Fruit fly (Drosophila melanogaster) whole organism, prepupa: Measurements from ENCODE around the gene CG14646.

Experiments
- Blimp-1 ChIP-seq: fragments of 200-800 bp; sonication (Bioruptor generic); optimal IDR thresholded peaks from 3 replicates; lab custom pipeline; 2017; ENCODE audit warnings: missing biosample characterization, missing genetic modification characterization, mild to moderate bottlenecking, moderate library complexity, missing genetic modification reagents
- CG10631 ChIP-seq: fragments of 200-800 bp; sonication (Bioruptor generic); optimal IDR thresholded peaks from 2 replicates; lab custom pipeline; 2016; ENCODE audit warnings: missing biosample characterization, missing genetic modification characterization
- CG11294 ChIP-seq: fragments of 200-800 bp; sonication (Bioruptor generic); IDR thresholded peaks from 2 replicates; pipeline ENCODE4 v1.3.6; 2022; ENCODE audit warnings: missing biosample characterization, missing genetic modification characterization
- CG11902 ChIP-seq: fragments of 200-800 bp; sonication (Bioruptor generic); optimal IDR thresholded peaks from 3 replicates; lab custom pipeline; 2016; ENCODE audit warnings: missing biosample characterization, missing genetic modification characterization
- CG16779 ChIP-seq: fragments of 200-800 bp; sonication (Bioruptor generic); optimal IDR thresholded peaks from 3 replicates; lab custom pipeline; 2017; ENCODE audit warnings: missing biosample characterization, mild to moderate bottlenecking, missing genetic modification characterization
- CG3032 ChIP-seq: fragments of 200-800 bp; optimal IDR thresholded peaks from 2 replicates; lab custom pipeline; 2019; ENCODE audit warnings: missing biosample characterization, mild to moderate bottlenecking, missing genetic modification characterization, moderate library complexity
- CG3919 ChIP-seq: fragments of 200-800 bp; sonication (Bioruptor generic); optimal IDR thresholded peaks from 3 replicates; lab custom pipeline; 2016; ENCODE audit warnings: missing biosample characterization, missing genetic modification characterization
- CG6163 ChIP-seq: fragments of 200-800 bp; sonication (Bioruptor generic); IDR thresholded peaks from 3 replicates; pipeline ENCODE4 v1.3.6; 2022; ENCODE audit warnings: missing biosample characterization, missing genetic modification characterization
- CG6276 ChIP-seq: fragments of 200-800 bp; sonication (Bioruptor generic); optimal IDR thresholded peaks from 2 replicates; lab custom pipeline; 2017; ENCODE audit warnings: missing biosample characterization, mild to moderate bottlenecking, missing genetic modification characterization
- CG6792 ChIP-seq: fragments of 200-800 bp; sonication (Bioruptor generic); optimal IDR thresholded peaks from 3 replicates; lab custom pipeline; 2016; ENCODE audit warnings: missing biosample characterization, missing genetic modification characterization
- CG6854 ChIP-seq: fragments of 200-800 bp; sonication (Bioruptor generic); optimal IDR thresholded peaks from 2 replicates; lab custom pipeline; 2017; ENCODE audit warnings: missing biosample characterization, mild to moderate bottlenecking, missing genetic modification characterization
- CG7368 ChIP-seq: fragments of 200-800 bp; sonication (Bioruptor generic); optimal IDR thresholded peaks from 3 replicates; lab custom pipeline; 2016; ENCODE audit warnings: missing biosample characterization, missing genetic modification characterization
- CG8119 ChIP-seq: fragments of 200-800 bp; sonication (Bioruptor generic); IDR thresholded peaks from 3 replicates; pipeline ENCODE4 v1.3.6; 2022; ENCODE audit warnings: missing biosample characterization, missing genetic modification characterization
- CG8319 ChIP-seq: fragments of 200-800 bp; sonication (Bioruptor generic); optimal IDR thresholded peaks from 3 replicates; lab custom pipeline; 2016; ENCODE audit warnings: missing biosample characterization, missing genetic modification characterization
- CG8632 ChIP-seq: fragments of 200-800 bp; sonication (Bioruptor generic); optimal IDR thresholded peaks from 3 replicates; lab custom pipeline; 2016; ENCODE audit warnings: missing biosample characterization, missing genetic modification characterization
- CG9139 ChIP-seq: fragments of 200-800 bp; sonication (Bioruptor generic); optimal IDR thresholded peaks from 3 replicates; lab custom pipeline; 2017; ENCODE audit warnings: missing biosample characterization, mild to moderate bottlenecking, missing genetic modification characterization
- Eip78C ChIP-seq: fragments of 200-800 bp; sonication (Bioruptor generic); peaks from one replicate; lab custom pipeline; 2016; ENCODE audit warnings: missing biosample characterization, missing genetic modification characterization
- Eip93F ChIP-seq: fragments of 200-800 bp; sonication (Bioruptor generic); optimal IDR thresholded peaks from 2 replicates; lab custom pipeline; 2016; ENCODE audit warnings: missing biosample characterization, mild to moderate bottlenecking, missing genetic modification characterization
- Ets21C ChIP-seq: fragments of 200-800 bp; sonication (Bioruptor generic); optimal IDR thresholded peaks from 3 replicates; lab custom pipeline; 2016; ENCODE audit warnings: missing biosample characterization, missing genetic modification characterization
- Ets96B ChIP-seq: fragments of 200-800 bp; optimal IDR thresholded peaks from 2 replicates; lab custom pipeline; 2019; ENCODE audit warnings: missing biosample characterization, mild to moderate bottlenecking, missing genetic modification characterization, moderate library complexity
- Gug ChIP-seq: fragments of 200-800 bp; sonication (Bioruptor generic); IDR thresholded peaks from 2 replicates; pipeline ENCODE4 v1.3.6; 2022; ENCODE audit warnings: missing biosample characterization, missing genetic modification characterization
- Hr38 ChIP-seq: sonication (Bioruptor generic); optimal IDR thresholded peaks from 2 replicates; lab custom pipeline; 2016; ENCODE audit warnings: missing biosample characterization, missing genetic modification characterization
- Hr39 ChIP-seq: fragments of 200-800 bp; sonication (Bioruptor generic); optimal IDR thresholded peaks from 2 replicates; lab custom pipeline; 2016; ENCODE audit warnings: missing biosample characterization, missing genetic modification characterization
- Hr4 ChIP-seq: fragments of 200-800 bp; sonication (Bioruptor generic); optimal IDR thresholded peaks from 3 replicates; lab custom pipeline; 2016; ENCODE audit warnings: missing biosample characterization, missing genetic modification characterization
- Lpt ChIP-seq: fragments of 200-800 bp; sonication (Bioruptor generic); optimal IDR thresholded peaks from 3 replicates; lab custom pipeline; 2016; ENCODE audit warnings: missing biosample characterization, missing genetic modification characterization
- Met ChIP-seq: fragments of 200-800 bp; sonication (Bioruptor generic); optimal IDR thresholded peaks from 3 replicates; lab custom pipeline; 2016; ENCODE audit warnings: missing biosample characterization, missing genetic modification characterization
- OdsH ChIP-seq: fragments of 200-800 bp; sonication (Bioruptor generic); optimal IDR thresholded peaks from 3 replicates; lab custom pipeline; 2016; ENCODE audit warnings: missing biosample characterization, missing genetic modification characterization
- Smox ChIP-seq: fragments of 200-800 bp; sonication (Bioruptor generic); optimal IDR thresholded peaks from 3 replicates; lab custom pipeline; 2016; ENCODE audit warnings: missing biosample characterization, missing genetic modification characterization
- Sox102F ChIP-seq: fragments of 200-800 bp; sonication (Bioruptor generic); optimal IDR thresholded peaks from 2 replicates; lab custom pipeline; 2016; ENCODE audit warnings: missing biosample characterization, mild to moderate bottlenecking, missing genetic modification characterization
- Sox14 ChIP-seq: fragments of 200-800 bp; sonication (Bioruptor generic); optimal IDR thresholded peaks from 3 replicates; lab custom pipeline; 2016; ENCODE audit warnings: missing biosample characterization, missing genetic modification characterization
- achi ChIP-seq: fragments of 200-800 bp; sonication (Bioruptor generic); optimal IDR thresholded peaks from 3 replicates; lab custom pipeline; 2016; ENCODE audit warnings: missing biosample characterization, missing genetic modification characterization
- acj6 ChIP-seq: fragments of 200-800 bp; sonication (Bioruptor generic); optimal IDR thresholded peaks from 3 replicates; lab custom pipeline; 2016; ENCODE audit warnings: missing biosample characterization, missing genetic modification characterization
- cyc ChIP-seq: fragments of 200-800 bp; sonication (Bioruptor generic); optimal IDR thresholded peaks from 3 replicates; lab custom pipeline; 2016; ENCODE audit warnings: missing biosample characterization, missing genetic modification characterization
- dac ChIP-seq: fragments of 200-800 bp; sonication (Bioruptor generic); optimal IDR thresholded peaks from 2 replicates; lab custom pipeline; 2017; ENCODE audit warnings: missing biosample characterization, mild to moderate bottlenecking, missing genetic modification characterization
- eg ChIP-seq: fragments of 200-800 bp; sonication (Bioruptor generic); IDR thresholded peaks from 3 replicates; pipeline ENCODE4 v1.3.6; 2022; ENCODE audit warnings: missing biosample characterization, missing genetic modification characterization
- fd59A ChIP-seq: fragments of 200-800 bp; sonication (Bioruptor generic); optimal IDR thresholded peaks from 2 replicates; lab custom pipeline; 2017; ENCODE audit warnings: missing biosample characterization, mild to moderate bottlenecking, missing genetic modification characterization, missing genetic modification reagents
- fd85E ChIP-seq: fragments of 200-800 bp; sonication (Bioruptor generic); optimal IDR thresholded peaks from 3 replicates; lab custom pipeline; 2016; ENCODE audit warnings: missing biosample characterization, missing genetic modification characterization
- fkh ChIP-seq: fragments of 200-800 bp; sonication (Bioruptor generic); optimal IDR thresholded peaks from 3 replicates; lab custom pipeline; 2017; ENCODE audit warnings: missing biosample characterization, mild to moderate bottlenecking, missing genetic modification characterization, moderate library complexity
- net ChIP-seq: fragments of 200-800 bp; sonication (Bioruptor generic); optimal IDR thresholded peaks from 3 replicates; lab custom pipeline; 2016; ENCODE audit warnings: missing biosample characterization, missing genetic modification characterization
- spab ChIP-seq: fragments of 200-800 bp; sonication (Bioruptor generic); optimal IDR thresholded peaks from 2 replicates; lab custom pipeline; 2017; ENCODE audit warnings: missing biosample characterization, mild to moderate bottlenecking, missing genetic modification characterization, missing genetic modification reagents
- ss ChIP-seq, 2 experiments: fragments of 200-800 bp; sonication (Bioruptor generic); optimal IDR thresholded peaks; 2 replicates in 1 of 2; 3 replicates in 1 of 2; lab custom pipeline; 2017 to 2018; ENCODE audit warnings: mild to moderate bottlenecking in 2 of 2, missing biosample characterization in 2 of 2, missing genetic modification characterization in 2 of 2, moderate library complexity in 1 of 2
- svp ChIP-seq: fragments of 200-800 bp; sonication (Bioruptor generic); peaks from one replicate; lab custom pipeline; 2016; ENCODE audit warnings: missing biosample characterization, missing genetic modification characterization
- vri ChIP-seq: fragments of 200-800 bp; sonication (Bioruptor generic); optimal IDR thresholded peaks from 3 replicates; lab custom pipeline; 2016; ENCODE audit warnings: missing biosample characterization, mild to moderate bottlenecking, missing genetic modification characterization

Gene CG14646

DNA sequence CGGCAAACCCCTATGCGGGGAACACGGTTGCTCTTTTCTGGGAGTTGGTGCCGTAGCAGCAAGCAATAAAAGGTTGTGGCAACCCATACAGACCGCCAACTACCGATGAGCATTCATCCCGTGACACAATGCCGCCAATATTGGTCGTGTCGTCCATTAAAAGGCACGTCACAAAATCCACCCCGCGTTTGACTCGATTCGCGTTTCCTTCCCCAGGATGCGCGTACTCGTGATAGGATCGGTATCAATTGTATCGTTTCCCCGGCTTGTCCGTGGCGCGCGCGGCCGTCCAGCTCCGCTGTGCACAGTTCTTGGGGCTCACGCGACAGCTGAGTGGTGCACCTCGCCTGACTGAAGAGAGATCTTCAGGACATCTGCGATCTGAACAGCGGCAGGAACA, 40.0 kb upstream of the CG14646 start:
- TF ChIP-seq CG8632 (GFP tag; lab: Kevin White, UChicago) (no peak), Blimp-1 (GFP tag; lab: Kevin White, UChicago) (no peak), CG6163 (no peak), CG9139 (GFP tag; lab: Kevin White, UChicago) (no peak), CG8119 (no peak), net (GFP tag; lab: Kevin White, UChicago) (no peak), Smox (no peak), Sox102F (GFP tag; lab: Kevin White, UChicago) (no peak), CG8319 (GFP tag; lab: Kevin White, UChicago) (no peak), eg (GFP tag; lab: Robert Waterston, UW) (no peak), Eip93F (GFP tag; lab: Kevin White, UChicago) (no peak), CG6792 (no peak), CG7368 (GFP tag; lab: Kevin White, UChicago) (no peak), CG16779 (tag; lab: Kevin White, UChicago) (no peak), CG11294 (GFP tag; lab: Robert Waterston, UW) (no peak), vri (GFP tag; lab: Kevin White, UChicago) (no peak)

DNA sequence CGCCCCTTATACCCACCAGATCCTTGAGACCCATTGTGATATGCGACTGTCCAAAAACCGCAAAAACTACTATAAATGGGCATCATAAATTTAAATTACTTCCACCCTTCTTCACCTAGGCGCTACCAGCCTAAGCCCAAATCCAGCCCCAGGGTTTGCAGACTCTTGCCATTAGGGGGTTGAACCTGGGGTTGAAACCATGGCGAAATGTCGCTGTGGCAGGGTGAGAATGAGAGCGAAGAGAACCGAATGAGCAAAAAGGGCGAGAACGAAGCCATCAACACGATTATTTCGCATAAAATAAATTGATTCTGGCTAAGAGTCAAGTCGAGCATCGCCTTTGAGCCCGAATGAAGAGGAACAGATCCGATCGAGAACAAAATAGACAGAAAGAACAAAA, 36.6 kb upstream of the CG14646 start:
- no peak for TF ChIP-seq Hr4 (GFP tag; lab: Kevin White, UChicago)
- TF ChIP-seq fd85E (GFP tag; lab: Kevin White, UChicago) = no peak
- TF ChIP-seq CG11294 (GFP tag; lab: Robert Waterston, UW) = no peak
- no peak for TF ChIP-seq fkh (GFP tag; lab: Kevin White, UChicago)
- no peak for TF ChIP-seq CG3919 (GFP tag; lab: Kevin White, UChicago)
- no peak for TF ChIP-seq spab (GFP tag; lab: Kevin White, UChicago)
- no peak for TF ChIP-seq Sox102F (GFP tag; lab: Kevin White, UChicago)
- no peak for TF ChIP-seq cyc (GFP tag; lab: Kevin White, UChicago)
- no peak for TF ChIP-seq OdsH

DNA sequence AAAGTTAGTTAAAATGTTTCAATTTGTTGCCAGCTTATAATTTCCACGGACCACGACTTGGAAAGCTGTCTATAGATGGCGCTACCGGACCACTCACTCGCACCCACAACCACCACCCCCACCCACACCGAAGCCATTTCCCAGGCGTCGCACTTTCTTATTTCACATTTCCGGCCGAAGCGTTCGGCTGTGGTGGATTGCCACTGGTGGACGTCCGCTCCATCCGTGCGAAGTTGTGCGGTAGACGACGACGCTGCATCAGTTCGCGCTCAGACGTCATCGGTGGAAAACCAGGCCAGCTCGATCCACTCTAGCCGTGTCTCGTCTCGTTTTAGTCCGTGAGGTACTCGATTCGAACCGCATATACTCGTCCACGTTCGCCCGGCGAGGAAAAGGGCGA, 30.5 kb upstream of the CG14646 start, which contains the start of gene CG1090:
TSS of gene CG1090 (plus strand) at position 259 of the 400 bp plus-strand sequence.
- TF ChIP-seq fd59A (no peak), cyc (GFP tag; lab: Kevin White, UChicago) (no peak), Hr38 (GFP tag; lab: Kevin White, UChicago) (no peak), CG11294 (GFP tag; lab: Robert Waterston, UW) (no peak), Met (no peak), ss (GFP tag; optimal IDR thresholded peaks at IDR 0.05; lab: Kevin White, UChicago) (no peak), net (GFP tag; lab: Kevin White, UChicago) (peak; percentile 8), CG16779 (tag; lab: Kevin White, UChicago) (peak; percentile 13), CG3032 (tag; lab: Kevin White, UChicago) (no peak), spab (GFP tag; lab: Kevin White, UChicago) (no peak), fkh (GFP tag; lab: Kevin White, UChicago) (no peak), Sox102F (GFP tag; lab: Kevin White, UChicago) (no peak)
- TF ChIP-seq, all 60 proteins: peak for 2

DNA sequence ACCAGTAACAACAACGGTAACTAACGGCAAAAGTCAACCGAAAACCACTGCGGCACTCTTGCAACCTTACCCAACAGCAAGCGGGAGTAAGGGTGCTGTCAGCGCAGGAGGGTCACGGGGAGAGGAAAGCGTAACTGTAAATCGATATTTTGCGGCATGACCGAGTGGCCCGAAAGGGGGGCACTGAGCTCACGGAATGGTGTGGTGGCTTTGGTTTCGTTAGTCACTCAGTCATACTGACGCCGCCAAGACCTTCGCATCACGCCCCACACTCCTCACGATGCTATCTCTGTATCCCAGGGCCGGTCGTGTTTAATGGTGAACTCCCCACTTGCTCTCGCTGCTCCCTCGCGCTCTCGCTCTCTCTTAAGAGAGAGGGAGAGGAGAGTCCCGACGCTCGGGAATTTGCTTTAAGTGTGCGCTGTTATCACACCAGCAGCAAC, 29.5 kb upstream of the CG14646 start:
- no peak for TF ChIP-seq achi
- TF ChIP-seq CG9139 (GFP tag; lab: Kevin White, UChicago) = no peak
- TF ChIP-seq Lpt (GFP tag; lab: Kevin White, UChicago) = peak; percentile 36
- TF ChIP-seq spab (GFP tag; lab: Kevin White, UChicago) = no peak
- TF ChIP-seq Sox14 (GFP tag; lab: Kevin White, UChicago) = peak; percentile 12
- TF ChIP-seq cyc (GFP tag; lab: Kevin White, UChicago) = no peak
- TF ChIP-seq CG11902 (GFP tag; lab: Kevin White, UChicago) = peak; percentile 24
- no peak for TF ChIP-seq Eip93F (GFP tag; lab: Kevin White, UChicago)
- no peak for TF ChIP-seq dac
- peak; percentile 5 for TF ChIP-seq CG6276
- TF ChIP-seq acj6 = no peak
- peak; percentile 8 for TF ChIP-seq vri (GFP tag; lab: Kevin White, UChicago)
- TF ChIP-seq Smox = no peak
- no peak for TF ChIP-seq OdsH
- no peak for TF ChIP-seq CG11294 (GFP tag; lab: Robert Waterston, UW)
- 0 out of 2 replicates have a peak, but pooled peaks have one; percentile 10 for TF ChIP-seq Gug
- TF ChIP-seq Ets21C = no peak
- TF ChIP-seq CG8119 = peak; percentile 33; the same call in 1 of the 3 replicates
- no peak for TF ChIP-seq Ets96B (tag; lab: Kevin White, UChicago)
- peak; percentile 13 for TF ChIP-seq Sox102F (GFP tag; lab: Kevin White, UChicago)
- peak in 1 of 2 experiments; percentile 24 for TF ChIP-seq ss (GFP tag; optimal IDR thresholded peaks at IDR 0.05; lab: Kevin White, UChicago)
- TF ChIP-seq Eip78C = peak; percentile 73
- peak; percentile 19 for TF ChIP-seq CG6854
- TF ChIP-seq Hr39 (GFP tag; lab: Kevin White, UChicago) = no peak
- TF ChIP-seq CG3032 (tag; lab: Kevin White, UChicago) = no peak
- no peak for TF ChIP-seq CG10631 (GFP tag; lab: Kevin White, UChicago)
- TF ChIP-seq CG8632 (GFP tag; lab: Kevin White, UChicago) = no peak
- peak; percentile 89 for TF ChIP-seq svp
- TF ChIP-seq Hr38 (GFP tag; lab: Kevin White, UChicago) = no peak
- TF ChIP-seq fd85E (GFP tag; lab: Kevin White, UChicago) = no peak
